Fruit fly (Drosophila melanogaster): ENCODE measurements around the gene CG14275.

The CG14275 gene

DNA sequence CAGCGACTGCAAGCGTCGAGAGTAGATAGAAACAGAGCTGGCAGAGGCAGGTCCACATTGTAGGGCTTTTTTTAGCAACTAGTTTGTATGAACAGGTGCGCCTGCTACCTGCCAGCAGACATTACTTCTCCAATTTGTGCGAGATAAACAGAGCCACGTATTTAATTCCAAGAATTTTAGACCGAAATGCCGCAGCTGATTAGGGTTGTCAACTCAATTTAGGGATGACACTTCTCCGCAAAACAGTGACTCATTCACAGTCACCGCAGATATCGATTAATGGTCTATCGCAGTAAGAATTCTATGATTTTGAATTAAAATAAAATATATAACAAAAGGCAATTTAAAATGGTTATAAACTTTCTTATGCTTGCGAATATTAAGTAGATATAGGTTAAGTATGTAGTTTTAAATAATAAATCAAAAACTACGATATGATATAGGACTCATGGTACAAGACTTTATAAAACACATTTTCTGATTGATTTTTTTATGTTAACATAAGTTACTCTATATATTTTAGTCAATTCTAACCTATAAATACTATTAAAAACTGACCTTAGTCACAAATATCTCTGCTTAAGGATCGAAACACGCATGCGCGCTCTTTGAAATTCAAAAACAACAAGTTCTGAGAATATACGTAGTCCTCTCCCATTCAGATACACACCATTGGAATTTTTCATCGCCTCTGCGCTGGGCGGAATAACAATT is 24.3 kb upstream of the CG14275 start, which contains the start of the genes wol and Scgalpha (continued):
- TF ChIP-seq CG6791 (GFP tag; IDR thresholded peaks at IDR 0.05; ENCODE audit: partially characterized antibody), result peak; percentile 50; the same call in 2 of the 3 replicates
- TF ChIP-seq bbx (GFP tag; IDR thresholded peaks at IDR 0.05; ENCODE audit: partially characterized antibody), result peak; percentile 66
- peak; percentile 72; the same call in 1 of the 2 replicates for TF ChIP-seq Adf1 (GFP tag; IDR thresholded peaks at IDR 0.05)
- TF ChIP-seq E2f2 (GFP tag; IDR thresholded peaks at IDR 0.05), result peak; percentile 73
- peak; percentile 81 for TF ChIP-seq nerfin-1 (tag; optimal IDR thresholded peaks at IDR 0.05)
- TF ChIP-seq CG11247 (GFP tag; IDR thresholded peaks at IDR 0.05), result no peak
- TF ChIP-seq sob (GFP tag; IDR thresholded peaks at IDR 0.05), result no peak
- no peak for TF ChIP-seq BtbVII (GFP tag; optimal IDR thresholded peaks at IDR 0.05)
- TF ChIP-seq CG30431 (GFP tag; optimal IDR thresholded peaks at IDR 0.05), result no peak
- TF ChIP-seq CG3838 (GFP tag; optimal IDR thresholded peaks at IDR 0.05), result no peak
- TF ChIP-seq ci (GFP tag; IDR thresholded peaks at IDR 0.05), result no peak; the same call in 2 of the 3 replicates
- peak; percentile 53; the same call in 2 of the 3 replicates for TF ChIP-seq knrl (GFP tag; IDR thresholded peaks at IDR 0.05; ENCODE audit: partially characterized antibody)
- no peak for TF ChIP-seq B-H2 (GFP tag; optimal IDR thresholded peaks at IDR 0.05)
- peak; percentile 26; the same call in 2 of the 3 replicates for TF ChIP-seq zen2 (GFP tag; IDR thresholded peaks at IDR 0.05; ENCODE audit: partially characterized antibody)
- peak; percentile 66 for TF ChIP-seq amos (GFP tag; IDR thresholded peaks at IDR 0.05; ENCODE audit: partially characterized antibody)
- no peak for TF ChIP-seq Awh (GFP tag; IDR thresholded peaks at IDR 0.05)
- peak; percentile 71 for TF ChIP-seq CG13287 (GFP tag; IDR thresholded peaks at IDR 0.05; ENCODE audit: partially characterized antibody)
- no peak for TF ChIP-seq cg (GFP tag; optimal IDR thresholded peaks at IDR 0.05)
- TF ChIP-seq Blimp-1 (GFP tag; optimal IDR thresholded peaks at IDR 0.05), result no peak
- TF ChIP-seq Hr51 (GFP tag; optimal IDR thresholded peaks at IDR 0.05), result no peak
- 0 out of 2 replicates have a peak, but pooled peaks have one; percentile 24 for TF ChIP-seq CG2129 (GFP tag; IDR thresholded peaks at IDR 0.05; ENCODE audit: partially characterized antibody)
- peak in 1 of 3 experiments; percentile 97 for TF ChIP-seq Stat92E (GFP tag; optimal IDR thresholded peaks at IDR 0.05)
- TF ChIP-seq sna (GFP tag; IDR thresholded peaks at IDR 0.05; ENCODE audit: partially characterized antibody), result 0 out of 2 replicates have a peak, but pooled peaks have one; percentile 58
- peak; percentile 26 for TF ChIP-seq grau (tag; optimal IDR thresholded peaks at IDR 0.05)
- TF ChIP-seq vfl (GFP tag; optimal IDR thresholded peaks at IDR 0.05), result no peak
- no peak for TF ChIP-seq zfh2 (GFP tag; optimal IDR thresholded peaks at IDR 0.05)
- peak; percentile 66 for TF ChIP-seq MESR4 (GFP tag; optimal IDR thresholded peaks at IDR 0.05)
- TF ChIP-seq pzg (GFP tag; optimal IDR thresholded peaks at IDR 0.05), result peak; percentile 52
- TF ChIP-seq CG17612 (GFP tag; IDR thresholded peaks at IDR 0.05), result no peak
- no peak for TF ChIP-seq al (GFP tag; IDR thresholded peaks at IDR 0.05)
- TF ChIP-seq GATAe (GFP tag; conservative IDR thresholded peaks at IDR 0.05), result peak; percentile 71
- TF ChIP-seq ato (GFP tag; IDR thresholded peaks at IDR 0.05; ENCODE audit: partially characterized antibody), result peak; percentile 9; the same call in 1 of the 2 replicates
- peak in 1 of 2 experiments; percentile 49 for TF ChIP-seq Trl (optimal IDR thresholded peaks at IDR 0.05)
- no peak for TF ChIP-seq Trl (GFP tag; optimal IDR thresholded peaks at IDR 0.05)
- peak; percentile 3 for TF ChIP-seq Xbp1 (GFP tag; optimal IDR thresholded peaks at IDR 0.05)
- TF ChIP-seq CG5953 (GFP tag; IDR thresholded peaks at IDR 0.05), result no peak
- peak; percentile 23 for TF ChIP-seq CoRest (tag; optimal IDR thresholded peaks at IDR 0.05)
- no peak for TF ChIP-seq CG3281 (GFP tag; optimal IDR thresholded peaks at IDR 0.05)
- TF ChIP-seq ewg (GFP tag; optimal IDR thresholded peaks at IDR 0.05), result peak; percentile 74
- TF ChIP-seq CG30403 (GFP tag; optimal IDR thresholded peaks at IDR 0.05), result no peak
- peak; percentile 46; the same call in 1 of the 2 replicates for TF ChIP-seq CG31441 (GFP tag; IDR thresholded peaks at IDR 0.05)
- TF ChIP-seq CG43689 (GFP tag; IDR thresholded peaks at IDR 0.05), result no peak
- peak; percentile 55; the same call in 1 of the 2 replicates for TF ChIP-seq CG42726 (GFP tag; IDR thresholded peaks at IDR 0.05; ENCODE audit: partially characterized antibody)
- no peak for TF ChIP-seq CG6683 (GFP tag; optimal IDR thresholded peaks at IDR 0.05)
- TF ChIP-seq crp (GFP tag; optimal IDR thresholded peaks at IDR 0.05), result peak in 1 of 2 experiments; percentile 76
- no peak for TF ChIP-seq Usf (GFP tag; optimal IDR thresholded peaks at IDR 0.05)
- peak; percentile 31 for TF ChIP-seq grn (GFP tag; optimal IDR thresholded peaks at IDR 0.05)

Measured in whole organism, embryonic.